Worm (Caenorhabditis elegans) whole organism, L1 larva: Measurements from ENCODE around the gene emg-1.

Experiments
- C04F5.9 ChIP-seq: sonication (generic microtip); optimal IDR thresholded peaks from 2 replicates; lab custom pipeline; 2016; ENCODE audit warnings: missing genetic modification characterization, missing compliant biosample characterization
- F16B12.6 ChIP-seq: fragments of 150-350 bp; optimal IDR thresholded peaks from 2 replicates; lab custom pipeline; 2014; ENCODE audit warnings: missing biosample characterization, missing genetic modification characterization
- Y116A8C.19 ChIP-seq: sonication (generic microtip); optimal IDR thresholded peaks from 2 replicates; lab custom pipeline; 2016; ENCODE audit warnings: missing compliant biosample characterization, missing genetic modification characterization, borderline replicate concordance
- aha-1 ChIP-seq: fragments of 150-350 bp; optimal IDR thresholded peaks from 2 replicates; lab custom pipeline; 2014; ENCODE audit warnings: missing biosample characterization, missing genetic modification characterization
- aly-2 ChIP-seq: fragments of 150-350 bp; optimal IDR thresholded peaks from 2 replicates; lab custom pipeline; 2014; ENCODE audit warnings: missing biosample characterization, missing genetic modification characterization
- blmp-1 ChIP-seq: fragments of 150-350 bp; optimal IDR thresholded peaks from 2 replicates; lab custom pipeline; 2014; ENCODE audit warnings: missing biosample characterization, missing genetic modification characterization
- ceh-82 ChIP-seq, 3 experiments: fragments of 150-350 bp in 1 of 3; sonication (generic microtip) in 2 of 3; optimal IDR thresholded peaks; 2 replicates each; lab custom pipeline; 2014 to 2017; ENCODE audit warnings: missing biosample characterization in 3 of 3, missing genetic modification characterization in 3 of 3
- ces-1 ChIP-seq: fragments of 150-350 bp; optimal IDR thresholded peaks from 2 replicates; lab custom pipeline; 2014; ENCODE audit warnings: missing biosample characterization, missing genetic modification reagents, missing genetic modification characterization
- dpl-1 ChIP-seq, 3 experiments: fragments of 150-350 bp in 2 of 3; sonication (generic microtip) in 1 of 3; optimal IDR thresholded peaks; 2 replicates each; lab custom pipeline; 2014 to 2017; ENCODE audit warnings: missing biosample characterization in 3 of 3, missing genetic modification characterization in 3 of 3, missing genetic modification reagents in 3 of 3
- dsc-1 ChIP-seq: sonication (generic microtip); optimal IDR thresholded peaks from 2 replicates; lab custom pipeline; 2016; ENCODE audit warnings: mild to moderate bottlenecking, missing genetic modification characterization, missing compliant biosample characterization
- efl-1 ChIP-seq, 4 experiments: fragments of 150-350 bp; optimal IDR thresholded peaks in 3 of 4; peaks in 1 of 4; 1 replicate in 1 of 4; 2 replicates in 3 of 4; lab custom pipeline; 2014; ENCODE audit warnings: missing biosample characterization in 2 of 4, missing genetic modification characterization in 2 of 4, missing genetic modification reagents in 2 of 4
- efl-3 ChIP-seq: fragments of 200-800 bp; sonication (Bioruptor generic); optimal IDR thresholded peaks from 2 replicates; lab custom pipeline; 2018; ENCODE audit warnings: mild to moderate bottlenecking, missing genetic modification characterization, missing compliant biosample characterization
- egl-13 ChIP-seq: sonication (generic microtip); optimal IDR thresholded peaks from 2 replicates; lab custom pipeline; 2016; ENCODE audit warnings: missing genotype, missing genetic modification reagents, missing genetic modification characterization, missing compliant biosample characterization
- ets-5 ChIP-seq: fragments of 200-800 bp; sonication (Bioruptor generic); IDR thresholded peaks from 2 replicates; pipeline ENCODE4 v1.3.6; 2022; ENCODE audit warnings: missing genetic modification characterization, missing compliant biosample characterization
- fkh-10 ChIP-seq: sonication (generic microtip); optimal IDR thresholded peaks from 2 replicates; lab custom pipeline; 2017; ENCODE audit warnings: missing biosample characterization, missing genetic modification reagents, missing genetic modification characterization
- fkh-8 ChIP-seq: sonication (generic microtip); optimal IDR thresholded peaks from 2 replicates; lab custom pipeline; 2016; ENCODE audit warnings: mild to moderate bottlenecking, missing genetic modification characterization, missing compliant biosample characterization
- irx-1 ChIP-seq: sonication (generic microtip); optimal IDR thresholded peaks from 2 replicates; lab custom pipeline; 2016; ENCODE audit warnings: missing genetic modification characterization, missing compliant biosample characterization
- jun-1 ChIP-seq: fragments of 150-350 bp; optimal IDR thresholded peaks from 2 replicates; lab custom pipeline; 2014; ENCODE audit warnings: missing biosample characterization, missing genetic modification reagents, missing genetic modification characterization
- lin-14 ChIP-seq: fragments of 200-800 bp; sonication (Bioruptor generic); optimal IDR thresholded peaks from 2 replicates; lab custom pipeline; 2018; ENCODE audit warnings: mild to moderate bottlenecking, missing genetic modification characterization, moderate library complexity, missing compliant biosample characterization
- lin-39 ChIP-seq: fragments of 150-350 bp; optimal IDR thresholded peaks from 2 replicates; lab custom pipeline; 2014; ENCODE audit warnings: missing biosample characterization, missing genetic modification reagents, missing genetic modification characterization
- mef-2 ChIP-seq: fragments of 150-350 bp; optimal IDR thresholded peaks from 2 replicates; lab custom pipeline; 2014; ENCODE audit warnings: missing biosample characterization, missing genetic modification characterization
- nhr-12 ChIP-seq: sonication (generic microtip); optimal IDR thresholded peaks from 2 replicates; lab custom pipeline; 2017; ENCODE audit warnings: missing biosample characterization, missing genetic modification characterization
- nhr-20 ChIP-seq: sonication (generic microtip); optimal IDR thresholded peaks from 2 replicates; lab custom pipeline; 2016; ENCODE audit warnings: mild to moderate bottlenecking, missing genetic modification characterization, missing compliant biosample characterization
- nhr-47 ChIP-seq: sonication (generic microtip); optimal IDR thresholded peaks from 2 replicates; lab custom pipeline; 2016; ENCODE audit warnings: mild to moderate bottlenecking, missing genetic modification characterization, moderate library complexity, missing compliant biosample characterization
- nhr-71 ChIP-seq: sonication (generic microtip); optimal IDR thresholded peaks from 2 replicates; lab custom pipeline; 2016; ENCODE audit warnings: mild to moderate bottlenecking, missing genetic modification characterization, moderate library complexity, missing compliant biosample characterization
- nhr-76 ChIP-seq: sonication (generic microtip); optimal IDR thresholded peaks from 2 replicates; lab custom pipeline; 2017; ENCODE audit warnings: missing biosample characterization, missing genetic modification characterization
- nhr-85 ChIP-seq: sonication (generic microtip); peaks from one replicate; lab custom pipeline; 2016; ENCODE audit warnings: missing genetic modification characterization, inconsistent platforms, missing compliant biosample characterization
- nhr-90 ChIP-seq: sonication (generic microtip); optimal IDR thresholded peaks from 2 replicates; lab custom pipeline; 2016; ENCODE audit warnings: mild to moderate bottlenecking, missing genetic modification characterization, missing compliant biosample characterization; ENCODE audit not compliant: poor library complexity
- pax-3 ChIP-seq: fragments of 200-800 bp; sonication (Bioruptor generic); optimal IDR thresholded peaks from 2 replicates; lab custom pipeline; 2018; ENCODE audit warnings: mild to moderate bottlenecking, missing genetic modification characterization, moderate library complexity, missing compliant biosample characterization
- pqm-1 ChIP-seq: sonication (generic microtip); optimal IDR thresholded peaks from 3 replicates; lab custom pipeline; 2017; ENCODE audit warnings: missing biosample characterization, missing genetic modification characterization
- snpc-4 ChIP-seq: fragments of 150-350 bp; optimal IDR thresholded peaks from 2 replicates; lab custom pipeline; 2014; ENCODE audit warnings: missing biosample characterization, missing genetic modification characterization
- sox-4 ChIP-seq: sonication (generic microtip); optimal IDR thresholded peaks from 2 replicates; lab custom pipeline; 2016; ENCODE audit warnings: missing genetic modification characterization, missing compliant biosample characterization
- swsn-7 ChIP-seq: sonication (generic microtip); optimal IDR thresholded peaks from 2 replicates; lab custom pipeline; 2016; ENCODE audit warnings: missing genetic modification characterization, missing compliant biosample characterization
- tbx-2 ChIP-seq: sonication (generic microtip); optimal IDR thresholded peaks from 2 replicates; lab custom pipeline; 2016; ENCODE audit warnings: missing genetic modification characterization, missing compliant biosample characterization
- tlp-1 ChIP-seq: fragments of 150-350 bp; optimal IDR thresholded peaks from 2 replicates; lab custom pipeline; 2014; ENCODE audit warnings: missing biosample characterization, missing genetic modification characterization
- unc-62 ChIP-seq: fragments of 150-350 bp; optimal IDR thresholded peaks from 2 replicates; lab custom pipeline; 2014; ENCODE audit warnings: missing biosample characterization, missing genetic modification reagents, missing genetic modification characterization
- unc-86 ChIP-seq: sonication (generic microtip); optimal IDR thresholded peaks from 2 replicates; lab custom pipeline; 2016; ENCODE audit warnings: missing genetic modification characterization, missing compliant biosample characterization
- zag-1 ChIP-seq: fragments of 150-350 bp; optimal IDR thresholded peaks from 2 replicates; lab custom pipeline; 2014; ENCODE audit warnings: missing biosample characterization, missing genetic modification characterization
- ztf-11 ChIP-seq, 2 experiments: sonication (generic microtip); optimal IDR thresholded peaks; 2 replicates each; lab custom pipeline; 2016 to 2017; ENCODE audit warnings: missing genetic modification characterization in 2 of 2, missing biosample characterization in 1 of 2, missing compliant biosample characterization in 1 of 2

The emg-1 gene

ce11 chrIII:10600894-10601293 lies 48.4 kb upstream of the emg-1 start:
- TF ChIP-seq lin-14 (peak; percentile 39), ets-5 (GFP tag; lab: Robert Waterston, UW) (no peak), pqm-1 (tag; lab: Kevin White, UChicago) (no peak), pax-3 (peak; percentile 74), nhr-20 (tag; lab: Kevin White, UChicago) (peak; percentile 6), sox-4 (tag; lab: Kevin White, UChicago) (peak; percentile 4), nhr-71 (tag; lab: Kevin White, UChicago) (peak; percentile 53), fkh-8 (tag; lab: Kevin White, UChicago) (peak; percentile 84), aly-2 (tag; lab: Kevin White, UChicago) (no peak), efl-1 (optimal IDR thresholded peaks at IDR 0.05; lab: Kevin White, UChicago) (no peak), efl-1 (GFP tag; optimal IDR thresholded peaks at IDR 0.05 in 1 of 2; lab: Kevin White, UChicago) (no peak), nhr-47 (tag; lab: Kevin White, UChicago) (peak; percentile 58), egl-13 (peak; percentile 58), dsc-1 (tag; lab: Kevin White, UChicago) (peak; percentile 95), swsn-7 (peak; percentile 20), efl-3 (GFP tag; lab: Kevin White, UChicago) (no peak)

- no peak for TF ChIP-seq F16B12.6 (tag; lab: Kevin White, UChicago)
- no peak for TF ChIP-seq snpc-4 (tag; lab: Kevin White, UChicago)
- no peak for TF ChIP-seq ces-1
- no peak for TF ChIP-seq irx-1 (tag; lab: Kevin White, UChicago)
- TF ChIP-seq ceh-82 (tag; optimal IDR thresholded peaks at IDR 0.05; lab: Kevin White, UChicago) = no peak
- no peak for TF ChIP-seq nhr-71 (tag; lab: Kevin White, UChicago)
- no peak for TF ChIP-seq unc-62 (GFP tag; lab: Kevin White, UChicago)
- no peak for TF ChIP-seq tlp-1 (tag; lab: Kevin White, UChicago)
- TF ChIP-seq nhr-90 (tag; lab: Kevin White, UChicago) = no peak
- TF ChIP-seq ztf-11 (tag; optimal IDR thresholded peaks at IDR 0.05; lab: Kevin White, UChicago) = no peak
Measured at ce11 chrIII:10603248-10603647, 46.1 kb upstream of the emg-1 start, which contains the start of gene Y39A1A.2. Gene Y39A1A.2, minus strand, starts transcription at chrIII:10603566.

- TF ChIP-seq swsn-7 = peak; percentile 13
- no peak for TF ChIP-seq nhr-76
- peak; percentile 65 for TF ChIP-seq nhr-47 (tag; lab: Kevin White, UChicago)
- no peak for TF ChIP-seq fkh-10 (GFP tag; lab: Kevin White, UChicago)
- TF ChIP-seq fkh-8 (tag; lab: Kevin White, UChicago) = peak; percentile 98
- TF ChIP-seq F16B12.6 (tag; lab: Kevin White, UChicago) = peak; percentile 4
- TF ChIP-seq blmp-1 = no peak
- peak; percentile 24 for TF ChIP-seq mef-2
- TF ChIP-seq dsc-1 (tag; lab: Kevin White, UChicago) = peak; percentile 51
- peak; percentile 72 for TF ChIP-seq nhr-71 (tag; lab: Kevin White, UChicago)
- TF ChIP-seq lin-14 = peak; percentile 26
- TF ChIP-seq, all 84 proteins: peak for 8
Measured at ce11 chrIII:10604325-10604724, 45.0 kb upstream of the emg-1 start.

- TF ChIP-seq fkh-10 (GFP tag; lab: Kevin White, UChicago) (no peak), ces-1 (no peak), aly-2 (tag; lab: Kevin White, UChicago) (no peak), tbx-2 (tag; lab: Kevin White, UChicago) (no peak), fkh-8 (tag; lab: Kevin White, UChicago) (no peak), efl-1 (optimal IDR thresholded peaks at IDR 0.05; lab: Kevin White, UChicago) (no peak), efl-1 (GFP tag; optimal IDR thresholded peaks at IDR 0.05 in 1 of 2; lab: Kevin White, UChicago) (no peak), C04F5.9 (tag; lab: Kevin White, UChicago) (no peak)
Measured at ce11 chrIII:10605049-10605448, 44.3 kb upstream of the emg-1 start, which contains the start of gene rabx-5. Gene rabx-5, plus strand, starts transcription at chrIII:10605349.

ce11 chrIII:10608161-10608560 lies 41.2 kb upstream of the emg-1 start:
- no peak for TF ChIP-seq irx-1 (tag; lab: Kevin White, UChicago)
- TF ChIP-seq Y116A8C.19 (tag; lab: Kevin White, UChicago) = no peak
- TF ChIP-seq ceh-82 (tag; optimal IDR thresholded peaks at IDR 0.05; lab: Kevin White, UChicago) = no peak
- TF ChIP-seq fkh-8 (tag; lab: Kevin White, UChicago) = peak; percentile 54
- TF ChIP-seq nhr-47 (tag; lab: Kevin White, UChicago) = peak; percentile 36
- no peak for TF ChIP-seq dpl-1 (GFP tag; optimal IDR thresholded peaks at IDR 0.05; lab: Kevin White, UChicago)
- no peak for TF ChIP-seq aha-1 (tag; lab: Kevin White, UChicago)
- peak; percentile 13 for TF ChIP-seq egl-13
- TF ChIP-seq jun-1 = no peak
- peak; percentile 41 for TF ChIP-seq nhr-71 (tag; lab: Kevin White, UChicago)
- TF ChIP-seq snpc-4 (tag; lab: Kevin White, UChicago) = no peak
- peak; percentile 51 for TF ChIP-seq unc-86 (tag; lab: Kevin White, UChicago)
- TF ChIP-seq lin-39 (tag; lab: Kevin White, UChicago) = no peak
- TF ChIP-seq dsc-1 (tag; lab: Kevin White, UChicago) = peak; percentile 69
- no peak for TF ChIP-seq efl-1 (optimal IDR thresholded peaks at IDR 0.05; lab: Kevin White, UChicago)
- TF ChIP-seq efl-1 (GFP tag; optimal IDR thresholded peaks at IDR 0.05 in 1 of 2; lab: Kevin White, UChicago) = peak in 1 of 2 experiments; percentile 86
- TF ChIP-seq aly-2 (tag; lab: Kevin White, UChicago) = no peak
- TF ChIP-seq nhr-85 (tag; lab: Kevin White, UChicago) = no peak
- TF ChIP-seq ces-1 = no peak
- TF ChIP-seq pqm-1 (tag; lab: Kevin White, UChicago) = no peak
- TF ChIP-seq efl-3 (GFP tag; lab: Kevin White, UChicago) = no peak
- TF ChIP-seq zag-1 = no peak
- no peak for TF ChIP-seq nhr-12 (tag; lab: Kevin White, UChicago)
